Fruit fly (Drosophila melanogaster) whole organism: ENCODE measurements around the gene p38c.

ENCODE experiments used
- CG8478 ChIP-seq: fragments of >200 bp; optimal IDR thresholded peaks from 2 replicates; lab custom pipeline; 2018; ENCODE audit warnings: inconsistent platforms
- pan ChIP-seq: fragments of >200 bp; optimal IDR thresholded peaks from 2 replicates; lab custom pipeline; 2017
- usp ChIP-seq: fragments of >200 bp; optimal IDR thresholded peaks from 2 replicates; lab custom pipeline; 2017; ENCODE audit warnings: missing biosample characterization, missing genetic modification characterization, mixed read lengths

- TF ChIP-seq pan (lab: Kevin White, UChicago) (no peak), usp (GFP tag; lab: Kevin White, UChicago) (no peak), CG8478 (lab: Kevin White, UChicago) (no peak)
Observed at dm6 chr3R:24113070-24113385, 37.0 kb downstream of the p38c start, which contains the start of gene Root.
